Worm (Caenorhabditis elegans) whole organism, L2 larva: ENCODE data around the gene srx-51.

Experiments used
- ceh-16 ChIP-seq: fragments of 150-350 bp; optimal IDR thresholded peaks from 2 replicates; lab custom pipeline; 2014; ENCODE audit warnings: missing biosample characterization, missing genetic modification characterization
- ceh-82 ChIP-seq: fragments of 150-350 bp; optimal IDR thresholded peaks from 2 replicates; lab custom pipeline; 2014; ENCODE audit warnings: missing biosample characterization, missing genetic modification characterization
- dmd-4 ChIP-seq: sonication (generic microtip); optimal IDR thresholded peaks from 2 replicates; lab custom pipeline; 2017; ENCODE audit warnings: missing biosample characterization, missing genetic modification characterization
- mdl-1 ChIP-seq, 2 experiments: fragments of 150-350 bp in 1 of 2; sonication (generic microtip) in 1 of 2; optimal IDR thresholded peaks; 2 replicates each; lab custom pipeline; 2017; ENCODE audit warnings: missing biosample characterization in 2 of 2, missing genetic modification characterization in 2 of 2
- nhr-11 ChIP-seq: fragments of 150-350 bp; optimal IDR thresholded peaks from 2 replicates; lab custom pipeline; 2014; ENCODE audit warnings: missing biosample characterization, missing genetic modification characterization
- nhr-25 ChIP-seq: fragments of 150-350 bp; sonication (generic microtip); optimal IDR thresholded peaks from 3 replicates; lab custom pipeline; 2014; ENCODE audit warnings: missing biosample characterization, missing genetic modification characterization
- nhr-6 ChIP-seq: fragments of 150-350 bp; optimal IDR thresholded peaks from 2 replicates; lab custom pipeline; 2014; ENCODE audit warnings: missing biosample characterization, missing genetic modification characterization
- skn-1 ChIP-seq: sonication (generic microtip); optimal IDR thresholded peaks from 2 replicates; lab custom pipeline; 2017; ENCODE audit warnings: missing biosample characterization, missing genetic modification characterization
- unc-62 ChIP-seq: fragments of 150-350 bp; optimal IDR thresholded peaks from 2 replicates; lab custom pipeline; 2014; ENCODE audit warnings: missing biosample characterization, missing genetic modification reagents, missing genetic modification characterization

ce11 chrV:15264131-15264530 is 17.6 kb upstream of the srx-51 start, which contains the start of gene M01B2.12:
- TF ChIP-seq dmd-4 (no peak), skn-1 (no peak), unc-62 (GFP tag; lab: Kevin White, UChicago) (no peak), mdl-1 (tag; optimal IDR thresholded peaks at IDR 0.05; lab: Kevin White, UChicago) (no peak), ceh-82 (no peak), nhr-11 (tag; lab: Kevin White, UChicago) (no peak), nhr-6 (tag; lab: Kevin White, UChicago) (no peak), nhr-25 (tag; lab: Kevin White, UChicago) (no peak), ceh-16 (no peak)
